Fruit fly (Drosophila melanogaster) whole organism, wandering third instar larva: ENCODE data around the gene CG14339.

Source experiments
- Dif ChIP-seq: fragments of 200-275, 200-300 bp; sonication (Bioruptor generic); optimal IDR thresholded peaks from 2 replicates; lab custom pipeline; 2018; ENCODE audit warnings: missing biosample characterization, missing genetic modification characterization; ENCODE audit not compliant: partially characterized antibody
- Hr78 ChIP-seq: fragments of >200 bp; optimal IDR thresholded peaks from 2 replicates; lab custom pipeline; 2017; ENCODE audit warnings: missing biosample characterization, missing genetic modification characterization
- Myc ChIP-seq: fragments of >200 bp; optimal IDR thresholded peaks from 2 replicates; lab custom pipeline; 2017
- ey ChIP-seq: fragments of 200-800 bp; sonication (Bioruptor generic); optimal IDR thresholded peaks from 2 replicates; lab custom pipeline; 2016; ENCODE audit warnings: missing biosample characterization, missing genetic modification characterization
- rgr ChIP-seq: fragments of 200-800 bp; sonication (Bioruptor generic); optimal IDR thresholded peaks from 3 replicates; lab custom pipeline; 2016; ENCODE audit warnings: missing biosample characterization, mild to moderate bottlenecking, missing genetic modification characterization

DNA sequence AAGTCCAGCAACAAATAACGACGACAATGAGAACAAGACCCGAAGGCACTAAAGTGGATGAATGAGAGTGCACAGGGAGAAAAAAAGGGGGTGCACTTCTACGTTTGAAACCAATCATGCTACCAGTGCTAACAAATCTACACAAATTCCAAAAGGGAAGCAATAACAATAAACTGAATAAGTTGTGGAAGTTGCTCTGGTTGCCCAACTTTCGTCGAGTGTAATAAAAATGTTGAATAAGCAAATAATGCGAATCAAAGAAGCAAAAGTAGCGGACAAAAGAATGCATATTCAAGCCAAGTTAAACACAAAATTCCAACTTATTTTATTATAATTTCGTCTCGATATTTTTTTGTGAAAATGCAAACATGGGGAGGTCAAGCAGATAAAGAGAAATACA lies 16.7 kb upstream of the CG14339 start:
- TF ChIP-seq Dif (GFP tag; lab: Kevin White, UChicago) = no peak
- no peak for TF ChIP-seq ey (GFP tag; lab: Kevin White, UChicago)
- TF ChIP-seq Hr78 = no peak
- no peak for TF ChIP-seq Myc (lab: Kevin White, UChicago)
- no peak for TF ChIP-seq rgr
